Worm (Caenorhabditis elegans) whole organism, early embryonic: ENCODE results near the gene nlp-18.

Experiments used
- ama-1 ChIP-seq: fragments of 150-350 bp; optimal IDR thresholded peaks from 2 replicates; lab custom pipeline; 2014
- ceh-13 ChIP-seq: fragments of 200-800 bp; sonication (Bioruptor generic); optimal IDR thresholded peaks from 2 replicates; lab custom pipeline; 2018; ENCODE audit warnings: mild to moderate bottlenecking, missing genetic modification characterization, missing compliant biosample characterization
- ceh-36 ChIP-seq: sonication (generic microtip); optimal IDR thresholded peaks from 2 replicates; lab custom pipeline; 2016; ENCODE audit warnings: missing genetic modification characterization, inconsistent platforms, missing compliant biosample characterization

ce11 chrII:10982017-10982416 lies 48.2 kb downstream of the nlp-18 start:
- TF ChIP-seq ama-1 (lab: Kevin White, UChicago) (no peak), ceh-13 (GFP tag; lab: Kevin White, UChicago) (no peak), ceh-36 (no peak)
